Fruit fly (Drosophila melanogaster): ENCODE results near the gene CG43389.
A peak's percentile ranks its signal among the peaks of the same experiment; 100 is the strongest.

Gene CG43389

DNA sequence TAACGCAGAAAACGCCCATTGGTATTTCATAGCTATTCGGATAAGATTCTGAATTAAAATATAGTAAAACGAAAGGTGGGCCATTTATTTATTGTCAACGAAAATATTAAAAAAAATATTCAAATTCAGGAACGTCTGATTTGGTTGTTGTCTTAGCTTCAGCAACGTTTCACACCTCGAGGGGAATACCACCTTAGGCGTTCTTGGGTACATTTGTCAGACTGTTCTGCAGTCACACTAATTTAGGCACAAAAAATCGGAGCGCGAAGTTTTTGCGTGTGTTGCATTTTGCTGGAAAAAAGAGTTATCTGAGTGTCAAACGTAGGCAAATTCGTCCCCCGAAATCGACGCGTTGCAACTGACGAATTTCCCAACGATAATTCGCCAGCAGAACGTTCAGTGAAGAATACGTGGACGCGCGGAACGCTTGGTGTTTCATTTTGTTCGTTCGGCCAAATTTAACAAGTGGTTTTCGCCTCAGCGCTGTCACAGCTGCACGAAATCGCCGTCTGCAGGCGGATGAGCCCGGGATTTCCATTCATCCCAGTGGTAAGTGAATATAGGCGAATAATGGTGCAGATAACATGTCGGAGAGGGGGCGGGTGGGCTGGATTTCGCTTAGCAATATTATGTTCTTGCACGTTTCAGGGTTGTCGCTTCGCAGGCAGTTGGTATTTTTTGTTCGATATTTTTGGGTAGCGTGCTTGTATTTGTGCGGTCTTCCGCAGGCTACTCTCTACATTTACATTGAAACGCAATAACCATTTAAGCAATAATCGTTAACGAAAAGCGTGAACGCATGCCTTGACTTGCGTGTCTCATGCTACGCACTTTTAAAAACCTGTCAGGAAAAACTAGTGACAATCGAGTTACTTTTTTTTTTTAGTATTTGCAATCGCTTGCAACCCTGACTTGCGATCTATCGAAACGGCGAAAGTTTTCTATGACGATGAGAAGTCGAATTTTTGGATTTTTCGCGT lies 22.8 kb upstream of the CG43389 start, which contains the start of gene Larp4B:
TSS of gene Larp4B (plus strand) at position 99 of the 980 bp plus-strand sequence.
- peak; percentile 36 for TF ChIP-seq rgr (GFP tag; optimal IDR thresholded peaks at IDR 0.05)
- TF ChIP-seq Abd-B (GFP tag; optimal IDR thresholded peaks at IDR 0.05): no peak
- TF ChIP-seq br (GFP tag; optimal IDR thresholded peaks at IDR 0.05): no peak
- TF ChIP-seq h (GFP tag; optimal IDR thresholded peaks at IDR 0.05): peak; percentile 13
- TF ChIP-seq Jra (GFP tag; optimal IDR thresholded peaks at IDR 0.05): peak; percentile 27
- no peak for TF ChIP-seq Rel (GFP tag; optimal IDR thresholded peaks at IDR 0.05)
- peak; percentile 97 for TF ChIP-seq Rel (tag; optimal IDR thresholded peaks at IDR 0.05)
- TF ChIP-seq Hnf4 (GFP tag; optimal IDR thresholded peaks at IDR 0.05): no peak
- no peak for TF ChIP-seq brk (GFP tag; optimal IDR thresholded peaks at IDR 0.05)
- peak; percentile 6 for TF ChIP-seq Sp1 (GFP tag; optimal IDR thresholded peaks at IDR 0.05)
- peak in 1 of 2 experiments; percentile 17 for TF ChIP-seq foxo (GFP tag; optimal IDR thresholded peaks at IDR 0.05)

DNA sequence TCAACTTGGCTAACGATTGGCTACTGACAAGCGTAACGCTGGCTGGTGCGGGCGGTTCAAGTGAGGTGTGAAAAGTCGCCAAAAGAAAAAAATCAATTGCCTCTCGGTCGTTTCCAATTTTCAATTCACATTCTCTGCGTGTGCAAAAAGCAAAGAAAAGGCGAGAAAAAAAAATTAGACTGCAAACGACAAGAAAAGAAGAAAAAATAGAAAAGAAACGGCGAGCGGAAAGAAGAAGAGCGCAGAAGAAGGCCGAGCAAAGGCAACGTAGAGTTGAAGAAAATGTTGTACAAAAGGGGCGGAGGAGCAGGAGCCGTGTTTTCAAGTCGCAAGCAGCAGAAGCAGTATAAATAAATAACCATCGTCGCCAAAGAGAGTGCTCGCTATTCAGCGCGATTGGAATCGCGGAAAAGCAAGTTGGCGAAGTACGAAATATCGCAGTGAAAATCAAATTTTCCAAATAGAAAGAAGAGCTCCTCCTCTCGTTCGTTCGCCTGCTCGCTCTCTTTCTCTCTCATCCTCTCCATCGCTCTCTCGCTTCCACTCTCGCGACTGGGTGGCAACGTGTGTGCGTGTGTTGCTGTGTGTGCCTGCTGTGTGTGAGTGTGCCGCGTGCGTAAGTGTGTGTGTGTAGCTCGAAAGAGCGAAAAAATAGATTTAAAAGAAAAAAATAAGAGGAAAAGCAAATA lies 21.9 kb upstream of the CG43389 start:
- no peak for TF ChIP-seq sv (GFP tag; optimal IDR thresholded peaks at IDR 0.05)
- TF ChIP-seq usp (GFP tag; optimal IDR thresholded peaks at IDR 0.05): no peak
- peak in 1 of 2 experiments; percentile 92 for TF ChIP-seq dl (GFP tag; optimal IDR thresholded peaks at IDR 0.05; ENCODE audit: insufficient read depth in 1 of 2, partially characterized antibody in 2 of 2)
- TF ChIP-seq CG9705 (GFP tag; optimal IDR thresholded peaks at IDR 0.05): no peak
- TF ChIP-seq Jra (GFP tag; optimal IDR thresholded peaks at IDR 0.05): no peak
- no peak for TF ChIP-seq Hnf4 (GFP tag; optimal IDR thresholded peaks at IDR 0.05)
- TF ChIP-seq OdsH (GFP tag; optimal IDR thresholded peaks at IDR 0.05): no peak
- TF ChIP-seq h (GFP tag; optimal IDR thresholded peaks at IDR 0.05): no peak
- peak; percentile 20 for TF ChIP-seq Sp1 (GFP tag; optimal IDR thresholded peaks at IDR 0.05)
- no peak for TF ChIP-seq Mio (GFP tag; optimal IDR thresholded peaks at IDR 0.05)
- TF ChIP-seq dmrt93B (GFP tag; optimal IDR thresholded peaks at IDR 0.05): no peak
- peak; percentile 35 for TF ChIP-seq br (GFP tag; optimal IDR thresholded peaks at IDR 0.05)
- TF ChIP-seq woc (GFP tag; optimal IDR thresholded peaks at IDR 0.05): no peak
- TF ChIP-seq Dif (GFP tag; optimal IDR thresholded peaks at IDR 0.05; ENCODE audit: partially characterized antibody): peak; percentile 99
- no peak for TF ChIP-seq jim (GFP tag; optimal IDR thresholded peaks at IDR 0.05)
- no peak for TF ChIP-seq rgr (GFP tag; optimal IDR thresholded peaks at IDR 0.05)
- TF ChIP-seq CrebA (GFP tag; optimal IDR thresholded peaks at IDR 0.05; ENCODE audit: borderline replicate concordance): no peak
- peak; percentile 66 for TF ChIP-seq psq (GFP tag; optimal IDR thresholded peaks at IDR 0.05)
- no peak for TF ChIP-seq N (GFP tag; optimal IDR thresholded peaks at IDR 0.05)
- TF ChIP-seq sage (GFP tag; optimal IDR thresholded peaks at IDR 0.05): no peak
- TF ChIP-seq foxo (GFP tag; optimal IDR thresholded peaks at IDR 0.05): no peak
- TF ChIP-seq CG32264 (GFP tag; optimal IDR thresholded peaks at IDR 0.05): no peak
- TF ChIP-seq lola (GFP tag; optimal IDR thresholded peaks at IDR 0.05): peak; percentile 83
- no peak for TF ChIP-seq Rel (GFP tag; optimal IDR thresholded peaks at IDR 0.05)
- TF ChIP-seq Rel (tag; optimal IDR thresholded peaks at IDR 0.05): no peak

DNA sequence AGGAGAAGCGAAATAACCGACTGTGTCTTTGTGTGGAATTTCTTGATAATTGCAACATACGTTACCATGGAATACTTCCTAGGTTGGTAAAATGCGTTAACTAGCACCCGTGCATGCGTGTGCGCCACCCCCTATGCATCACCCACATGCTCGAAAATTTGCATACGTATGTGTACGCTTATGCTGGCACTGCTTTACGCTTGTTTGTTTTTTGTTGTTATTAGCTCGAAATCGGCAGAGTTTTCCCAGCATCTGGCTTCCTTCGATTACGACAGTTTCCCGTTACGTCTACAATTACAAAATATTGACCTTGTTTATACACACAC lies 21.4 kb upstream of the CG43389 start:
- TF ChIP-seq N (GFP tag; optimal IDR thresholded peaks at IDR 0.05) (peak; percentile 42), Hr78 (GFP tag; optimal IDR thresholded peaks at IDR 0.05) (no peak)

DNA sequence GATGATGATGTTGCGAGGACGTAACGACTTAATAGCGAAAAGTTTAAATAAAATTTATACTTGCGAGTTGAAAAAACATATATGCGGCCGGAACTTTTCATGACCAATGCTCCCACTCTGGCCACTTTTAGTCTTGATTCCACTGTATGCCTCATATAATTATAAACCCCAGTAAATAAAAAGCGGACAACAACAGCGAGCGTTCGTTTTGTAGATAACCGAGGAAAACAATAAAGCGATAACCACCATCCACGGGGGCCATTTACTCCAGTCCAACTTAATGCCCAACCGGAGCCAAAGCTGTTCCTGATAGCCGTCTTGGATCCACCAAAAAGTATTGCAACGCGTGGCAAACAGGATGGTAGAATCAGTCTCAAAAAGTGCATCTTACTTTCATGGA lies 11.5 kb upstream of the CG43389 start:
- no peak for TF ChIP-seq CrebA (GFP tag; optimal IDR thresholded peaks at IDR 0.05; ENCODE audit: borderline replicate concordance)
- TF ChIP-seq Sp1 (GFP tag; optimal IDR thresholded peaks at IDR 0.05): no peak
- no peak for TF ChIP-seq sage (GFP tag; optimal IDR thresholded peaks at IDR 0.05)
- no peak for TF ChIP-seq dsf (GFP tag; optimal IDR thresholded peaks at IDR 0.05; ENCODE audit: borderline replicate concordance)
- no peak for TF ChIP-seq dl (GFP tag; optimal IDR thresholded peaks at IDR 0.05; ENCODE audit: insufficient read depth in 1 of 2, partially characterized antibody in 2 of 2)
- no peak for TF ChIP-seq Hnf4 (GFP tag; optimal IDR thresholded peaks at IDR 0.05)
- no peak for TF ChIP-seq pan (optimal IDR thresholded peaks at IDR 0.05)
- TF ChIP-seq Hr78 (GFP tag; optimal IDR thresholded peaks at IDR 0.05): no peak
- no peak for TF ChIP-seq Mio (GFP tag; optimal IDR thresholded peaks at IDR 0.05)
- TF ChIP-seq Abd-B (GFP tag; optimal IDR thresholded peaks at IDR 0.05): no peak
- TF ChIP-seq ey (GFP tag; optimal IDR thresholded peaks at IDR 0.05): no peak
- TF ChIP-seq sv (GFP tag; optimal IDR thresholded peaks at IDR 0.05): no peak
